Fruit fly (Drosophila melanogaster) whole organism, embryonic: ENCODE data around the gene endos.

ENCODE experiments used
- Asciz ChIP-seq: fragments of 200-800 bp; sonication (Bioruptor generic); optimal IDR thresholded peaks from 2 replicates; lab custom pipeline; 2017; ENCODE audit warnings: missing biosample characterization, mild to moderate bottlenecking, missing genetic modification characterization, missing genetic modification reagents
- CG12659 ChIP-seq: fragments of 200-800 bp; sonication (Bioruptor generic); optimal IDR thresholded peaks from 3 replicates; lab custom pipeline; 2017; ENCODE audit warnings: mild to moderate bottlenecking, missing biosample characterization, missing genetic modification reagents, missing genetic modification characterization
- CG13296 ChIP-seq: fragments of 200-800 bp; sonication (Bioruptor generic); optimal IDR thresholded peaks from 3 replicates; lab custom pipeline; 2018; ENCODE audit warnings: missing biosample characterization, mild to moderate bottlenecking, missing genetic modification characterization
- CG13624 ChIP-seq: fragments of 200-800 bp; sonication (Bioruptor generic); optimal IDR thresholded peaks from 2 replicates; lab custom pipeline; 2016; ENCODE audit warnings: missing biosample characterization, missing genetic modification characterization
- CG16815 ChIP-seq: fragments of 200-800 bp; sonication (Bioruptor generic); optimal IDR thresholded peaks from 3 replicates; lab custom pipeline; 2017; ENCODE audit warnings: missing biosample characterization, mild to moderate bottlenecking, missing genetic modification characterization
- CG18476 ChIP-seq: fragments of 200-800 bp; sonication (Bioruptor generic); optimal IDR thresholded peaks from 2 replicates; lab custom pipeline; 2016; ENCODE audit warnings: missing biosample characterization, mild to moderate bottlenecking, missing genetic modification characterization
- CG31441 ChIP-seq: fragments of 200-800 bp; sonication (Bioruptor generic); IDR thresholded peaks from 2 replicates; pipeline ENCODE4 v1.3.6; 2022; ENCODE audit warnings: missing biosample characterization, missing genetic modification characterization
- CG34376 ChIP-seq: fragments of 200-800 bp; sonication (Bioruptor generic); optimal IDR thresholded peaks from 2 replicates; lab custom pipeline; 2018; ENCODE audit warnings: missing biosample characterization, mild to moderate bottlenecking, missing genetic modification characterization
- CG8281 ChIP-seq: fragments of 200-800 bp; sonication (Bioruptor generic); optimal IDR thresholded peaks from 2 replicates; lab custom pipeline; 2018; ENCODE audit warnings: missing biosample characterization, mild to moderate bottlenecking, missing genetic modification characterization, moderate library complexity
- CG9727 ChIP-seq: fragments of 200-800 bp; sonication (Bioruptor generic); optimal IDR thresholded peaks from 3 replicates; lab custom pipeline; 2017; ENCODE audit warnings: missing biosample characterization, mild to moderate bottlenecking, missing genetic modification characterization
- CG9817 ChIP-seq: fragments of 200-800 bp; sonication (Bioruptor generic); optimal IDR thresholded peaks from 2 replicates; lab custom pipeline; 2018; ENCODE audit warnings: missing biosample characterization, mild to moderate bottlenecking, missing genetic modification characterization, moderate library complexity
- CG9876 ChIP-seq: fragments of 200-800 bp; sonication (Bioruptor generic); optimal IDR thresholded peaks from 2 replicates; lab custom pipeline; 2016; ENCODE audit warnings: missing biosample characterization, missing genetic modification characterization
- CHES-1-like ChIP-seq: fragments of 200-800 bp; sonication (Bioruptor generic); optimal IDR thresholded peaks from 2 replicates; lab custom pipeline; 2016; ENCODE audit warnings: missing biosample characterization, missing genetic modification characterization
- Camta ChIP-seq: fragments of 200-800 bp; sonication (Bioruptor generic); optimal IDR thresholded peaks from 2 replicates; lab custom pipeline; 2016; ENCODE audit warnings: missing biosample characterization, missing genetic modification characterization
- Dp ChIP-seq: fragments of 200-800 bp; sonication (Bioruptor generic); optimal IDR thresholded peaks from 2 replicates; lab custom pipeline; 2018; ENCODE audit warnings: missing biosample characterization, mild to moderate bottlenecking, missing genetic modification characterization, moderate library complexity
- Ets65A ChIP-seq: fragments of 200-800 bp; sonication (Bioruptor generic); peaks from one replicate; lab custom pipeline; 2016; ENCODE audit warnings: missing biosample characterization, missing genetic modification characterization
- Gug ChIP-seq: fragments of 200-800 bp; sonication (Bioruptor generic); IDR thresholded peaks from 4 replicates; pipeline ENCODE4 v1.3.6; 2022; ENCODE audit warnings: missing biosample characterization, missing genetic modification characterization
- HLHmδ ChIP-seq: fragments of 200-800 bp; sonication (Bioruptor generic); optimal IDR thresholded peaks from 2 replicates; lab custom pipeline; 2018; ENCODE audit warnings: missing biosample characterization, mild to moderate bottlenecking, missing genetic modification characterization, moderate library complexity
- HmgZ ChIP-seq: fragments of 200-800 bp; sonication (Bioruptor generic); optimal IDR thresholded peaks from 2 replicates; lab custom pipeline; 2018; ENCODE audit warnings: missing biosample characterization, mild to moderate bottlenecking, missing genetic modification characterization
- Hr51 ChIP-seq, 2 experiments: fragments of 200-800 bp; sonication (Bioruptor generic); optimal IDR thresholded peaks; 2 replicates in 1 of 2; 3 replicates in 1 of 2; lab custom pipeline; 2016 to 2018; ENCODE audit warnings: missing biosample characterization in 2 of 2, missing genetic modification characterization in 2 of 2, mild to moderate bottlenecking in 1 of 2, moderate library complexity in 1 of 2
- Kr ChIP-seq: fragments of 200-800 bp; sonication (Bioruptor generic); optimal IDR thresholded peaks from 2 replicates; lab custom pipeline; 2017; ENCODE audit warnings: missing biosample characterization, mild to moderate bottlenecking, missing genetic modification characterization
- NfI ChIP-seq: fragments of 200-800 bp; sonication (Bioruptor generic); optimal IDR thresholded peaks from 3 replicates; lab custom pipeline; 2018; ENCODE audit warnings: missing biosample characterization, mild to moderate bottlenecking, missing genetic modification characterization, moderate library complexity
- Oaz ChIP-seq: fragments of 200-800 bp; sonication (Bioruptor generic); IDR thresholded peaks from 2 replicates; pipeline ENCODE4 v1.3.6; 2022; ENCODE audit warnings: missing biosample characterization, missing genetic modification characterization
- Optix ChIP-seq: fragments of 200-800 bp; sonication (Bioruptor generic); IDR thresholded peaks from 3 replicates; pipeline ENCODE4 v1.3.6; 2022; ENCODE audit warnings: missing biosample characterization, missing genetic modification characterization
- Poxn ChIP-seq: fragments of 200-800 bp; sonication (Bioruptor generic); IDR thresholded peaks from 2 replicates; pipeline ENCODE4 v1.3.6; 2022; ENCODE audit warnings: missing biosample characterization, missing genetic modification characterization
- Ravus ChIP-seq: fragments of 200-800 bp; sonication (Bioruptor generic); IDR thresholded peaks from 2 replicates; pipeline ENCODE4 v1.3.6; 2022; ENCODE audit warnings: missing biosample characterization, missing genetic modification characterization
- Rx ChIP-seq: fragments of 200-800 bp; sonication (Bioruptor generic); IDR thresholded peaks from 2 replicates; pipeline ENCODE4 v1.3.6; 2022; ENCODE audit warnings: missing biosample characterization, missing genetic modification characterization
- bbx ChIP-seq: fragments of 200-800 bp; sonication (Bioruptor generic); IDR thresholded peaks from 2 replicates; pipeline ENCODE4 v1.3.6; 2022; ENCODE audit warnings: missing biosample characterization, missing genetic modification characterization; ENCODE audit not compliant: partially characterized antibody
- chif ChIP-seq, 2 experiments: fragments of 200-800 bp; sonication (Bioruptor generic); optimal IDR thresholded peaks; 3 replicates each; lab custom pipeline; 2016; ENCODE audit warnings: missing biosample characterization in 2 of 2, missing genetic modification characterization in 2 of 2
- ci ChIP-seq: fragments of 200-800 bp; sonication (Bioruptor generic); IDR thresholded peaks from 3 replicates; pipeline ENCODE4 v1.3.6; 2022; ENCODE audit warnings: missing biosample characterization, missing genetic modification characterization
- dimm ChIP-seq: fragments of 200-800 bp; sonication (Bioruptor generic); IDR thresholded peaks from 2 replicates; pipeline ENCODE4 v1.3.6; 2022; ENCODE audit warnings: missing biosample characterization, missing genetic modification characterization
- dmrt11E ChIP-seq: fragments of 200-800 bp; sonication (Bioruptor generic); optimal IDR thresholded peaks from 3 replicates; lab custom pipeline; 2018; ENCODE audit warnings: missing biosample characterization, mild to moderate bottlenecking, missing genetic modification characterization, moderate library complexity
- exex ChIP-seq: fragments of 200-800 bp; sonication (Bioruptor generic); optimal IDR thresholded peaks from 4 replicates; lab custom pipeline; 2018; ENCODE audit warnings: missing biosample characterization, mild to moderate bottlenecking, missing genetic modification characterization, moderate library complexity
- fu2 ChIP-seq: fragments of 200-800 bp; sonication (Bioruptor generic); optimal IDR thresholded peaks from 2 replicates; lab custom pipeline; 2016; ENCODE audit warnings: missing biosample characterization, missing genetic modification characterization
- gsb ChIP-seq: fragments of 200-800 bp; sonication (Bioruptor generic); IDR thresholded peaks from 2 replicates; pipeline ENCODE4 v1.3.6; 2022; ENCODE audit warnings: missing biosample characterization, missing genetic modification characterization
- gsb-n ChIP-seq: fragments of 200-800 bp; sonication (Bioruptor generic); optimal IDR thresholded peaks from 3 replicates; lab custom pipeline; 2018; ENCODE audit warnings: missing biosample characterization, mild to moderate bottlenecking, missing genetic modification characterization
- gt ChIP-seq: fragments of 200-800 bp; sonication (Bioruptor generic); IDR thresholded peaks from 2 replicates; pipeline ENCODE4 v1.3.6; 2022; ENCODE audit warnings: missing biosample characterization, missing genetic modification characterization
- ind ChIP-seq: fragments of 200-800 bp; sonication (Bioruptor generic); optimal IDR thresholded peaks from 3 replicates; lab custom pipeline; 2016; ENCODE audit warnings: missing biosample characterization, missing genetic modification characterization
- nau ChIP-seq: fragments of 200-800 bp; sonication (Bioruptor generic); optimal IDR thresholded peaks from 3 replicates; lab custom pipeline; 2017; ENCODE audit warnings: missing biosample characterization, mild to moderate bottlenecking, missing genetic modification characterization, missing genetic modification reagents
- oc ChIP-seq: fragments of 200-800 bp; sonication (Bioruptor generic); optimal IDR thresholded peaks from 2 replicates; lab custom pipeline; 2018; ENCODE audit warnings: missing biosample characterization, mild to moderate bottlenecking, missing genetic modification characterization, moderate library complexity
- peb ChIP-seq: fragments of 200-800 bp; sonication (Bioruptor generic); IDR thresholded peaks from 2 replicates; pipeline ENCODE4 v1.3.6; 2022; ENCODE audit warnings: missing biosample characterization, missing genetic modification characterization
- pros ChIP-seq: fragments of 200-800 bp; sonication (Bioruptor generic); optimal IDR thresholded peaks from 3 replicates; lab custom pipeline; 2019; ENCODE audit warnings: missing biosample characterization, mild to moderate bottlenecking, missing genetic modification characterization, moderate library complexity
- psq ChIP-seq: fragments of 200-800 bp; sonication (Bioruptor generic); optimal IDR thresholded peaks from 2 replicates; lab custom pipeline; 2017; ENCODE audit warnings: missing biosample characterization, missing genetic modification characterization
- sens ChIP-seq: fragments of 200-800 bp; sonication (Bioruptor generic); peaks from one replicate; lab custom pipeline; 2016; ENCODE audit warnings: missing biosample characterization, missing genetic modification characterization
- seq ChIP-seq: fragments of 200-800 bp; sonication (Bioruptor generic); IDR thresholded peaks from 2 replicates; pipeline ENCODE4 v1.3.6; 2022; ENCODE audit warnings: missing biosample characterization, missing genetic modification characterization
- sisA ChIP-seq: fragments of 200-800 bp; sonication (Bioruptor generic); IDR thresholded peaks from 2 replicates; pipeline ENCODE4 v1.3.6; 2022; ENCODE audit warnings: missing biosample characterization, missing genetic modification characterization
- slbo ChIP-seq: fragments of 200-800 bp; sonication (Bioruptor generic); IDR thresholded peaks from 2 replicates; pipeline ENCODE4 v1.3.6; 2022; ENCODE audit warnings: missing biosample characterization, missing genetic modification characterization
- wor ChIP-seq: fragments of 200-800 bp; sonication (Bioruptor generic); IDR thresholded peaks from 2 replicates; pipeline ENCODE4 v1.3.6; 2022; ENCODE audit warnings: missing biosample characterization, missing genetic modification characterization
- zen ChIP-seq: fragments of 200-800 bp; sonication (Bioruptor generic); optimal IDR thresholded peaks from 3 replicates; lab custom pipeline; 2018; ENCODE audit warnings: missing biosample characterization, mild to moderate bottlenecking, missing genetic modification characterization, moderate library complexity

endos gene

DNA sequence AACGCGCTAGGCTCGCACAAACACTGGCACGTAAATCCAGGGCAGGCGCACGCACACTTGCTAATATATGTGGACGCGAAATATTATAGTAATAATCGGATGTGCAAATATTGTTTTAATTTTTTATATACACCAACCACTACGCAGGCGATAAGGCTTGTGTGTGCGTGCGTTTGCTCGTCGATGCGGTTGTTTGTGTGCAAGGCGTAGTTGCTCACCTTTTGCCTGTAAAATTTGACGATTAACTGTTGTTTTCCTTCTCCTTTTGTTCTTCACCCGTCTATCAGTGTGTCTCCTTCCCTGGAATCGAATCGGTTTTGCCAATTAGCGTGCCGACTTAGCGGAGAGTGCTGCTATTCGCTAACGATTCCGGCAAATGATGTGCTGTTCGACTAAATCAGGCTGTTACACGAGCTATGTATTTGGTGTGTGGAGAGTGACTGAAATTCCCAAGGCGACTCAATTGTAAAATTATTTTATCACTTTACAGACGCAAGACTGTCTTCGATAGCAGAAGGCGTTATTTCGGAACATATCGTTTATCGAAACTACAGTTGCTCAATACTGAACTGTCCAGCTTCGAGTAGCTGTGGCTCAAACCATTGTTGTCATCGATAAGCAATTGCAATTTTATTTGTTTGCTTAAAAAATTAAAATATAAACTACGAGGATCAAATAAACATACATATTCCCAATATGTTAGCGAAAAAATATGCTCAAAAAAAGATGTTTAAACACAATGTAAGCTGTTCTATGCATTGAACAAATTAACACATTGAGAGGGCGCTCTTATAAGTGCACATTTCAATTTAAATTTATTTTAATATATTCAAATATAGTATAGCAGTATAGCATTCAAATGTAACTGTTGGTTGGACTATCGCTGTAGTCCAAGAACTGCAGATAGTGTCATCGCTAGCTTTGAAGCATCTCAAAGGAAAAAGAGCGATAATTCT lies at the start of gene endos, which contains the start of gene CG6650 (continued):
- TF ChIP-seq pros (GFP tag; lab: Kevin White, UChicago) (no peak), NfI (peak; percentile 31), sisA (GFP tag; lab: Robert Waterston, UW) (no peak), Hr51 (GFP tag; optimal IDR thresholded peaks at IDR 0.05; lab: Kevin White, UChicago) (peak in 1 of 2 experiments; percentile 17), Poxn (GFP tag; lab: Robert Waterston, UW) (no peak), Dp (GFP tag; lab: Kevin White, UChicago) (peak; percentile 50), CG13624 (GFP tag; lab: Kevin White, UChicago) (peak; percentile 4), CG12659 (GFP tag; lab: Kevin White, UChicago) (peak; percentile 49), chif (GFP tag; optimal IDR thresholded peaks at IDR 0.05; lab: Kevin White, UChicago) (no peak), HLHmδ (GFP tag; lab: Kevin White, UChicago) (no peak), Camta (GFP tag; lab: Kevin White, UChicago) (no peak), CG34376 (GFP tag; lab: Kevin White, UChicago) (peak; percentile 82), CG9876 (GFP tag; lab: Kevin White, UChicago) (no peak), Ets65A (peak; percentile 88), gsb (GFP tag; lab: Robert Waterston, UW) (no peak), Asciz (no peak), fu2 (GFP tag; lab: Kevin White, UChicago) (no peak), Kr (GFP tag; lab: Kevin White, UChicago) (no peak), slbo (GFP tag; lab: Robert Waterston, UW) (peak; percentile 56; the same call in 1 of the 2 replicates), oc (tag; lab: Kevin White, UChicago) (no peak), CG18476 (peak; percentile 50), bbx (peak; percentile 71), HmgZ (peak; percentile 5), Ravus (no peak), dmrt11E (tag; lab: Kevin White, UChicago) (peak; percentile 24), exex (peak; percentile 43), CHES-1-like (GFP tag; lab: Kevin White, UChicago) (no peak), gt (no peak), CG16815 (GFP tag; lab: Kevin White, UChicago) (no peak), CG13296 (GFP tag; lab: Kevin White, UChicago) (peak; percentile 69), CG8281 (tag; lab: Kevin White, UChicago) (no peak), wor (no peak), peb (no peak), Optix (GFP tag; lab: Robert Waterston, UW) (no peak), seq (GFP tag; lab: Robert Waterston, UW) (no peak), dimm (GFP tag; lab: Robert Waterston, UW) (no peak), Gug (GFP tag; lab: Robert Waterston, UW) (peak; percentile 18; the same call in 1 of the 4 replicates), Rx (no peak), CG9727 (GFP tag; lab: Kevin White, UChicago) (peak; percentile 43), ci (GFP tag; lab: Robert Waterston, UW) (0 out of 3 replicates have a peak, but pooled peaks have one; percentile 15), ind (GFP tag; lab: Kevin White, UChicago) (peak; percentile 50), gsb-n (tag; lab: Kevin White, UChicago) (peak; percentile 22), Oaz (GFP tag; lab: Robert Waterston, UW) (no peak), CG9817 (tag; lab: Kevin White, UChicago) (peak; percentile 48), psq (peak; percentile 24), nau (no peak), CG31441 (GFP tag; lab: Robert Waterston, UW) (peak; percentile 55; the same call in 1 of the 2 replicates), zen (peak; percentile 33), sens (GFP tag; lab: Kevin White, UChicago) (peak; percentile 75)
